Fruit fly (Drosophila melanogaster): ENCODE results near the gene CG4998.
A peak's percentile ranks its signal among the peaks of the same experiment; 100 is the strongest.

Gene CG4998

dm6 chr3L:16381184-16381797, 42.5 kb downstream of the CG4998 start, which contains the start of gene Agpat4:
TSS of gene Agpat4 (minus strand) at chr3L:16381570.
- TF ChIP-seq lola (GFP tag; optimal IDR thresholded peaks at IDR 0.05) (no peak), GATAd (GFP tag; optimal IDR thresholded peaks at IDR 0.05) (peak; percentile 96), h (GFP tag; optimal IDR thresholded peaks at IDR 0.05) (no peak), ey (GFP tag; optimal IDR thresholded peaks at IDR 0.05) (no peak), fru (GFP tag; optimal IDR thresholded peaks at IDR 0.05) (peak; percentile 31), Myc (optimal IDR thresholded peaks at IDR 0.05) (peak; percentile 10), Sp1 (GFP tag; optimal IDR thresholded peaks at IDR 0.05) (no peak), HLH106 (tag; optimal IDR thresholded peaks at IDR 0.05) (no peak)

dm6 chr3L:16383056-16383455, 44.3 kb downstream of the CG4998 start:
- no peak for TF ChIP-seq CG9705 (GFP tag; optimal IDR thresholded peaks at IDR 0.05)
- no peak for TF ChIP-seq Sp1 (GFP tag; optimal IDR thresholded peaks at IDR 0.05)
- no peak for TF ChIP-seq Jra (GFP tag; optimal IDR thresholded peaks at IDR 0.05)
- no peak for TF ChIP-seq pan (optimal IDR thresholded peaks at IDR 0.05)
- TF ChIP-seq usp (GFP tag; optimal IDR thresholded peaks at IDR 0.05): no peak
- no peak for TF ChIP-seq dsf (GFP tag; optimal IDR thresholded peaks at IDR 0.05; ENCODE audit: borderline replicate concordance)
- TF ChIP-seq Rel (GFP tag; optimal IDR thresholded peaks at IDR 0.05): no peak
- TF ChIP-seq Rel (tag; optimal IDR thresholded peaks at IDR 0.05): peak; percentile 1
- no peak for TF ChIP-seq Hr83 (GFP tag; optimal IDR thresholded peaks at IDR 0.05; ENCODE audit: poor library complexity, severe bottlenecking)

- TF ChIP-seq fru (GFP tag; optimal IDR thresholded peaks at IDR 0.05): no peak
- TF ChIP-seq h (GFP tag; optimal IDR thresholded peaks at IDR 0.05): peak; percentile 12
These were observed 45.4 kb downstream of the CG4998 start for dm6 chr3L:16384145-16384705.

- TF ChIP-seq CrebA (GFP tag; optimal IDR thresholded peaks at IDR 0.05; ENCODE audit: borderline replicate concordance): peak; percentile 87
- peak; percentile 14 for TF ChIP-seq Sp1 (GFP tag; optimal IDR thresholded peaks at IDR 0.05)
- TF ChIP-seq N (GFP tag; optimal IDR thresholded peaks at IDR 0.05): peak; percentile 38
- peak; percentile 66 for TF ChIP-seq h (GFP tag; optimal IDR thresholded peaks at IDR 0.05)
- no peak for TF ChIP-seq GATAd (GFP tag; optimal IDR thresholded peaks at IDR 0.05)
- peak; percentile 0 for TF ChIP-seq woc (GFP tag; optimal IDR thresholded peaks at IDR 0.05)
- peak; percentile 3 for TF ChIP-seq Rel (GFP tag; optimal IDR thresholded peaks at IDR 0.05)
- peak; percentile 62 for TF ChIP-seq Rel (tag; optimal IDR thresholded peaks at IDR 0.05)
- peak; percentile 29 for TF ChIP-seq Hnf4 (GFP tag; optimal IDR thresholded peaks at IDR 0.05)
- TF ChIP-seq br (GFP tag; optimal IDR thresholded peaks at IDR 0.05): peak; percentile 2
- peak; percentile 43 for TF ChIP-seq OdsH (GFP tag; optimal IDR thresholded peaks at IDR 0.05)
- no peak for TF ChIP-seq Vsx2 (GFP tag; optimal IDR thresholded peaks at IDR 0.05; ENCODE audit: partially characterized antibody)
- no peak for TF ChIP-seq brk (GFP tag; optimal IDR thresholded peaks at IDR 0.05)
These were observed 46.6 kb downstream of the CG4998 start for dm6 chr3L:16385252-16385879.

DNA sequence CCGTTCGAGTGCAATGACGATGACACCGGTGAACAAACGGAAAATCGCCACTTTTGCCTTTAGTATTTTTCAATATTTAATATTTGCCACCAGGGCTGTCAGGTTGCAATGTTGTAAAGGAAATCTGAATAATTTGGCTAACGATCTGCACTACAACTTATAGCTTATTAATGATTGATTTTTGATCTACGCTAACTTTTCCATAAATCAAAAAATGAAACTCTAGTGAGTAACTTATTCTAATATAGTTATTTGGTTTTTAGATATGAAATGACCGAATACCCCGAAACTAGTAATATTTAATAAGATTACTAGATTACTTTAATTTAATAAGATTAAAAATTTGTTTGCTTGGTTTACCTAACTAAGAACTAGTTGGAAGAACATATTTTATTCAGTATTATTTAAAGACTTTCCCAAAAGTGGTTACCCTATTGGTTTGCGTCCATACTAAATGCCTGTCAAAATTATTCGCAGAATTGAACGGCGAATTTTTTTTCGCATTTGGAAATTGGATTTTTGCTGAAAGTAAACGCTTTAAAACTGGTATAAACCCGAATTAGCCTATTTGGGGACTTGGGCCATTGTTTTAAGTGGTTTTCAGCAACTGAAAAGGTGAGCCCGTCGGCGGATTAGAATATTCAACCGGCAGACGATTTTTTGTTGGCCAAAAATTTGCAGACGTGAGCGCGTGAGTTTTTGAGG, 47.2 kb downstream of the CG4998 start, which contains the start of the genes Agpat3 and RAF2:
TSS of gene Agpat3 (minus strand) at position 78 of the 705 bp plus-strand sequence.
TSS of gene RAF2 (plus strand) at position 448 of the 705 bp plus-strand sequence.
- TF ChIP-seq foxo (GFP tag; optimal IDR thresholded peaks at IDR 0.05) (peak in 1 of 2 experiments; percentile 46), psq (GFP tag; optimal IDR thresholded peaks at IDR 0.05) (peak; percentile 10), jim (GFP tag; optimal IDR thresholded peaks at IDR 0.05) (peak; percentile 67), Dfd (GFP tag; optimal IDR thresholded peaks at IDR 0.05) (no peak), ey (GFP tag; optimal IDR thresholded peaks at IDR 0.05) (peak; percentile 26), Sp1 (GFP tag; optimal IDR thresholded peaks at IDR 0.05) (peak; percentile 8), Hr83 (GFP tag; optimal IDR thresholded peaks at IDR 0.05; ENCODE audit: poor library complexity, severe bottlenecking) (peak; percentile 55), OdsH (GFP tag; optimal IDR thresholded peaks at IDR 0.05) (no peak), woc (GFP tag; optimal IDR thresholded peaks at IDR 0.05) (peak; percentile 3), tai (GFP tag; optimal IDR thresholded peaks at IDR 0.05) (no peak), CG32264 (GFP tag; optimal IDR thresholded peaks at IDR 0.05) (no peak), HLH106 (tag; optimal IDR thresholded peaks at IDR 0.05) (peak; percentile 68), pan (optimal IDR thresholded peaks at IDR 0.05) (no peak)

All from whole organism, wandering third instar larva.